Fruit fly (Drosophila melanogaster) whole organism, prepupa: ENCODE measurements around the gene Pvf2.

Experiments
- CG11762 ChIP-seq: fragments of 200-800 bp; sonication (Bioruptor generic); optimal IDR thresholded peaks from 3 replicates; lab custom pipeline; 2016; ENCODE audit warnings: missing biosample characterization, missing genetic modification characterization; ENCODE audit not compliant: insufficient read depth
- CG11902 ChIP-seq: fragments of 200-800 bp; sonication (Bioruptor generic); optimal IDR thresholded peaks from 3 replicates; lab custom pipeline; 2016; ENCODE audit warnings: missing biosample characterization, missing genetic modification characterization
- CG15336 ChIP-seq: fragments of 200-800 bp; sonication (Bioruptor generic); IDR thresholded peaks from 2 replicates; pipeline ENCODE4 v1.3.6; 2022; ENCODE audit warnings: missing biosample characterization, missing genetic modification characterization
- CG16779 ChIP-seq: fragments of 200-800 bp; sonication (Bioruptor generic); optimal IDR thresholded peaks from 3 replicates; lab custom pipeline; 2017; ENCODE audit warnings: missing biosample characterization, mild to moderate bottlenecking, missing genetic modification characterization
- CG34406 ChIP-seq: fragments of 200-800 bp; sonication (Bioruptor generic); optimal IDR thresholded peaks from 3 replicates; lab custom pipeline; 2016; ENCODE audit warnings: missing biosample characterization, missing genetic modification characterization
- CG3919 ChIP-seq: fragments of 200-800 bp; sonication (Bioruptor generic); optimal IDR thresholded peaks from 3 replicates; lab custom pipeline; 2016; ENCODE audit warnings: missing biosample characterization, missing genetic modification characterization
- CG6276 ChIP-seq: fragments of 200-800 bp; sonication (Bioruptor generic); optimal IDR thresholded peaks from 2 replicates; lab custom pipeline; 2017; ENCODE audit warnings: missing biosample characterization, mild to moderate bottlenecking, missing genetic modification characterization
- CG6808 ChIP-seq: fragments of 200-800 bp; sonication (Bioruptor generic); optimal IDR thresholded peaks from 3 replicates; lab custom pipeline; 2017; ENCODE audit warnings: missing biosample characterization, missing genetic modification characterization, mild to moderate bottlenecking, moderate library complexity, missing genetic modification reagents
- CG6854 ChIP-seq: fragments of 200-800 bp; sonication (Bioruptor generic); optimal IDR thresholded peaks from 2 replicates; lab custom pipeline; 2017; ENCODE audit warnings: missing biosample characterization, mild to moderate bottlenecking, missing genetic modification characterization
- CG7368 ChIP-seq: fragments of 200-800 bp; sonication (Bioruptor generic); optimal IDR thresholded peaks from 3 replicates; lab custom pipeline; 2016; ENCODE audit warnings: missing biosample characterization, missing genetic modification characterization
- CG8119 ChIP-seq: fragments of 200-800 bp; sonication (Bioruptor generic); IDR thresholded peaks from 3 replicates; pipeline ENCODE4 v1.3.6; 2022; ENCODE audit warnings: missing biosample characterization, missing genetic modification characterization
- CG8319 ChIP-seq: fragments of 200-800 bp; sonication (Bioruptor generic); optimal IDR thresholded peaks from 3 replicates; lab custom pipeline; 2016; ENCODE audit warnings: missing biosample characterization, missing genetic modification characterization
- CG9139 ChIP-seq: fragments of 200-800 bp; sonication (Bioruptor generic); optimal IDR thresholded peaks from 3 replicates; lab custom pipeline; 2017; ENCODE audit warnings: missing biosample characterization, mild to moderate bottlenecking, missing genetic modification characterization
- Eip78C ChIP-seq: fragments of 200-800 bp; sonication (Bioruptor generic); peaks from one replicate; lab custom pipeline; 2016; ENCODE audit warnings: missing biosample characterization, missing genetic modification characterization
- Ets21C ChIP-seq: fragments of 200-800 bp; sonication (Bioruptor generic); optimal IDR thresholded peaks from 3 replicates; lab custom pipeline; 2016; ENCODE audit warnings: missing biosample characterization, missing genetic modification characterization
- Ets96B ChIP-seq: fragments of 200-800 bp; optimal IDR thresholded peaks from 2 replicates; lab custom pipeline; 2019; ENCODE audit warnings: missing biosample characterization, mild to moderate bottlenecking, missing genetic modification characterization, moderate library complexity
- Gug ChIP-seq: fragments of 200-800 bp; sonication (Bioruptor generic); IDR thresholded peaks from 2 replicates; pipeline ENCODE4 v1.3.6; 2022; ENCODE audit warnings: missing biosample characterization, missing genetic modification characterization
- Hr38 ChIP-seq: sonication (Bioruptor generic); optimal IDR thresholded peaks from 2 replicates; lab custom pipeline; 2016; ENCODE audit warnings: missing biosample characterization, missing genetic modification characterization
- Hr4 ChIP-seq: fragments of 200-800 bp; sonication (Bioruptor generic); optimal IDR thresholded peaks from 3 replicates; lab custom pipeline; 2016; ENCODE audit warnings: missing biosample characterization, missing genetic modification characterization
- Lpt ChIP-seq: fragments of 200-800 bp; sonication (Bioruptor generic); optimal IDR thresholded peaks from 3 replicates; lab custom pipeline; 2016; ENCODE audit warnings: missing biosample characterization, missing genetic modification characterization
- OdsH ChIP-seq: fragments of 200-800 bp; sonication (Bioruptor generic); optimal IDR thresholded peaks from 3 replicates; lab custom pipeline; 2016; ENCODE audit warnings: missing biosample characterization, missing genetic modification characterization
- Smox ChIP-seq: fragments of 200-800 bp; sonication (Bioruptor generic); optimal IDR thresholded peaks from 3 replicates; lab custom pipeline; 2016; ENCODE audit warnings: missing biosample characterization, missing genetic modification characterization
- Sox102F ChIP-seq: fragments of 200-800 bp; sonication (Bioruptor generic); optimal IDR thresholded peaks from 2 replicates; lab custom pipeline; 2016; ENCODE audit warnings: missing biosample characterization, mild to moderate bottlenecking, missing genetic modification characterization
- Sox14 ChIP-seq: fragments of 200-800 bp; sonication (Bioruptor generic); optimal IDR thresholded peaks from 3 replicates; lab custom pipeline; 2016; ENCODE audit warnings: missing biosample characterization, missing genetic modification characterization
- Sox15 ChIP-seq: fragments of 200-800 bp; sonication (Bioruptor generic); optimal IDR thresholded peaks from 3 replicates; lab custom pipeline; 2016; ENCODE audit warnings: missing biosample characterization, missing genetic modification characterization
- achi ChIP-seq: fragments of 200-800 bp; sonication (Bioruptor generic); optimal IDR thresholded peaks from 3 replicates; lab custom pipeline; 2016; ENCODE audit warnings: missing biosample characterization, missing genetic modification characterization
- acj6 ChIP-seq: fragments of 200-800 bp; sonication (Bioruptor generic); optimal IDR thresholded peaks from 3 replicates; lab custom pipeline; 2016; ENCODE audit warnings: missing biosample characterization, missing genetic modification characterization
- cyc ChIP-seq: fragments of 200-800 bp; sonication (Bioruptor generic); optimal IDR thresholded peaks from 3 replicates; lab custom pipeline; 2016; ENCODE audit warnings: missing biosample characterization, missing genetic modification characterization
- dac ChIP-seq: fragments of 200-800 bp; sonication (Bioruptor generic); optimal IDR thresholded peaks from 2 replicates; lab custom pipeline; 2017; ENCODE audit warnings: missing biosample characterization, mild to moderate bottlenecking, missing genetic modification characterization
- dsx ChIP-seq: fragments of 200-800 bp; optimal IDR thresholded peaks from 3 replicates; lab custom pipeline; 2019; ENCODE audit warnings: missing biosample characterization, mild to moderate bottlenecking, missing genetic modification characterization, moderate library complexity; ENCODE audit not compliant: poor library complexity, severe bottlenecking
- eg ChIP-seq: fragments of 200-800 bp; sonication (Bioruptor generic); IDR thresholded peaks from 3 replicates; pipeline ENCODE4 v1.3.6; 2022; ENCODE audit warnings: missing biosample characterization, missing genetic modification characterization
- esn ChIP-seq: fragments of 200-800 bp; sonication (Bioruptor generic); optimal IDR thresholded peaks from 2 replicates; lab custom pipeline; 2016; ENCODE audit warnings: missing biosample characterization, mild to moderate bottlenecking, missing genetic modification characterization, moderate library complexity
- lz ChIP-seq: fragments of 200-800 bp; sonication (Bioruptor generic); optimal IDR thresholded peaks from 3 replicates; lab custom pipeline; 2016; ENCODE audit warnings: missing biosample characterization, missing genetic modification characterization
- net ChIP-seq: fragments of 200-800 bp; sonication (Bioruptor generic); optimal IDR thresholded peaks from 3 replicates; lab custom pipeline; 2016; ENCODE audit warnings: missing biosample characterization, missing genetic modification characterization
- pdm3 ChIP-seq: fragments of 200-800 bp; sonication (Bioruptor generic); optimal IDR thresholded peaks from 3 replicates; lab custom pipeline; 2016; ENCODE audit warnings: missing biosample characterization, missing genetic modification characterization
- salr ChIP-seq, 2 experiments: fragments of 200-800 bp; sonication (Bioruptor generic); optimal IDR thresholded peaks; 3 replicates each; lab custom pipeline; 2016 to 2018; ENCODE audit warnings: missing biosample characterization in 2 of 2, missing genetic modification characterization in 2 of 2, mild to moderate bottlenecking in 1 of 2
- spab ChIP-seq: fragments of 200-800 bp; sonication (Bioruptor generic); optimal IDR thresholded peaks from 2 replicates; lab custom pipeline; 2017; ENCODE audit warnings: missing biosample characterization, mild to moderate bottlenecking, missing genetic modification characterization, missing genetic modification reagents
- ss ChIP-seq, 2 experiments: fragments of 200-800 bp; sonication (Bioruptor generic); optimal IDR thresholded peaks; 2 replicates in 1 of 2; 3 replicates in 1 of 2; lab custom pipeline; 2017 to 2018; ENCODE audit warnings: mild to moderate bottlenecking in 2 of 2, missing biosample characterization in 2 of 2, missing genetic modification characterization in 2 of 2, moderate library complexity in 1 of 2
- topi ChIP-seq: fragments of 200-800 bp; sonication (Bioruptor generic); optimal IDR thresholded peaks from 3 replicates; lab custom pipeline; 2016; ENCODE audit warnings: missing biosample characterization, missing genetic modification characterization
- vri ChIP-seq: fragments of 200-800 bp; sonication (Bioruptor generic); optimal IDR thresholded peaks from 3 replicates; lab custom pipeline; 2016; ENCODE audit warnings: missing biosample characterization, mild to moderate bottlenecking, missing genetic modification characterization

Pvf2 gene

DNA sequence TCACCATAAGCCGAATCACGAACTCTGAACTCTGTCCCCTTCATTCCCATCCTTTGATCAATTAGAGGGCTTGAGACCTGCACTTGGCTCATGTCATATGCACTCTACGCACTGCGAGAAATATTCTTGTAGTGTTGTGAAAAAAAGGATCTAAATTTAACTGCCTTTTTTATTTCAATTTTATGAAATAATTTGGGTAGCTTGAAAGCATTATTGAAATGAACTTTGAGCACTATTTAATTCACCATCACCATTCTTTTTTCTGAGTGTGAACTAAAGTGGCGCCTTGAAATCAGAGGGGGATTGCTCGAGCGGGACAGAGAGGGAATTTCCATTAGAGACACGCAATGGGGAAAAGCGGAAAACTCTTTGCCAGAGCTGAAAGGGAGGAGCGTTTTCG lies 39.3 kb upstream of the Pvf2 start (continued):
- TF ChIP-seq acj6 (GFP tag; lab: Kevin White, UChicago) (peak; percentile 14), ss (GFP tag; optimal IDR thresholded peaks at IDR 0.05; lab: Kevin White, UChicago) (no peak), spab (GFP tag; lab: Kevin White, UChicago) (no peak), achi (peak; percentile 48), CG8119 (GFP tag; lab: Robert Waterston, UW) (0 out of 3 replicates have a peak, but pooled peaks have one; percentile 38), Ets21C (no peak), net (GFP tag; lab: Kevin White, UChicago) (peak; percentile 34)

DNA sequence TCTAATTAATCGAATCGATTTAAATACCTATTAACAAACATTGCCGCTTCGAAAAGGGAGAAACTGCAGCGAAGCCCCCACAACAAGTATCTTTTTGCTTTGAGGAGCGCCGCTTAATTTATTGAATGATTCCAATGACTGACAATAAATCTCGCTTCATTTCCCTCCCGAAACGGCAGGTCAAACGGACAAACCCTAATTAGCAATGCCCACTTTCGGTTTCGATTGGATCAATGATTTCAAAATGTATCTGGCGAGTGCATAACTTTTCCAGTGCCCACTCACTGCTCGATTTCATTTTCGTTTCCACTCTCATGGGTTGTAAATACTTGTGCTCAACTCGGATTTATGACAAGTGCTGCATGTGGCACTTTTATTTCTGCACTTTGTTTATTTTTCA lies 38.4 kb upstream of the Pvf2 start:
- TF ChIP-seq CG34406 (GFP tag; lab: Kevin White, UChicago): no peak
- no peak for TF ChIP-seq Smox
- TF ChIP-seq lz (GFP tag; lab: Kevin White, UChicago): no peak
- TF ChIP-seq cyc: no peak
- TF ChIP-seq topi (GFP tag; lab: Kevin White, UChicago): no peak
- TF ChIP-seq pdm3 (GFP tag; lab: Kevin White, UChicago): no peak
- TF ChIP-seq dac: no peak
- no peak for TF ChIP-seq eg (GFP tag; lab: Robert Waterston, UW)
- TF ChIP-seq Hr38 (GFP tag; lab: Kevin White, UChicago): no peak
- TF ChIP-seq esn: no peak
- TF ChIP-seq Lpt (GFP tag; lab: Kevin White, UChicago): no peak
- TF ChIP-seq Sox15 (GFP tag; lab: Kevin White, UChicago): no peak
- no peak for TF ChIP-seq Eip78C (GFP tag; lab: Kevin White, UChicago)

DNA sequence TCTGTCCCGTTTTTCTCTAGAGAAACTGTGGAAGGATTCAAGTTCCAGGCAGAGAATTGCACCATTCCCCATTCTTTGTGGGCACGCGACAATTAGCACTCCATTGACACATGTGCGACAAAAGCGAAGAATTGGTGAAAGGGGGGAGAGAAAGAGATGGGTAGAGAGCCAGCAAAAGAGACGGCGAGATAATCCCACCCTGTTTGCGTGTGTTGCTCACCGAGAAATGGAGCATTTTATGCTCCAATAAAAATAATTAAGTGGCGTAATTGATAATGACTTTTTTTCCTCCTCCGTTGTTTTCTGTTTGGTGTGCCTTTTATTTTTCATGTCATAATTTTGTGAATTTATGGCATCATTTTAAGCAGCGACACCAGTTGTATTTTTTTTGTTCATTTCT lies 36.6 kb upstream of the Pvf2 start:
- TF ChIP-seq CG6808 (GFP tag; lab: Kevin White, UChicago): no peak
- TF ChIP-seq Smox: no peak
- no peak for TF ChIP-seq CG6276
- no peak for TF ChIP-seq Sox102F (GFP tag; lab: Kevin White, UChicago)
- TF ChIP-seq pdm3 (GFP tag; lab: Kevin White, UChicago): no peak
- no peak for TF ChIP-seq OdsH (GFP tag; lab: Kevin White, UChicago)
- TF ChIP-seq Ets21C: no peak
- TF ChIP-seq Sox14: peak; percentile 12
- peak; percentile 48 for TF ChIP-seq Eip78C (GFP tag; lab: Kevin White, UChicago)
- TF ChIP-seq dac: no peak
- TF ChIP-seq CG7368 (GFP tag; lab: Kevin White, UChicago): no peak
- peak; percentile 0 to 24 for TF ChIP-seq ss (GFP tag; optimal IDR thresholded peaks at IDR 0.05; lab: Kevin White, UChicago)
- TF ChIP-seq topi (GFP tag; lab: Kevin White, UChicago): no peak
- peak; percentile 11 for TF ChIP-seq CG3919 (GFP tag; lab: Kevin White, UChicago)
- no peak for TF ChIP-seq CG16779 (tag; lab: Kevin White, UChicago)
- no peak for TF ChIP-seq dsx (GFP tag; lab: Kevin White, UChicago)
- no peak for TF ChIP-seq CG6854 (GFP tag; lab: Kevin White, UChicago)
- TF ChIP-seq Gug (GFP tag; lab: Robert Waterston, UW): no peak
- no peak for TF ChIP-seq esn
- no peak for TF ChIP-seq CG11902 (GFP tag; lab: Kevin White, UChicago)
- no peak for TF ChIP-seq salr (GFP tag; optimal IDR thresholded peaks at IDR 0.05; lab: Kevin White, UChicago)
- TF ChIP-seq Ets96B (tag; lab: Kevin White, UChicago): no peak
- TF ChIP-seq Lpt (GFP tag; lab: Kevin White, UChicago): no peak
- no peak for TF ChIP-seq net (GFP tag; lab: Kevin White, UChicago)
- no peak for TF ChIP-seq Hr4 (GFP tag; lab: Kevin White, UChicago)
- TF ChIP-seq CG15336 (GFP tag; lab: Robert Waterston, UW): no peak
- no peak for TF ChIP-seq CG9139 (GFP tag; lab: Kevin White, UChicago)
- TF ChIP-seq lz (GFP tag; lab: Kevin White, UChicago): no peak
- TF ChIP-seq CG11762 (GFP tag; lab: Kevin White, UChicago): no peak
- TF ChIP-seq vri (GFP tag; lab: Kevin White, UChicago): peak; percentile 81
- TF ChIP-seq spab (GFP tag; lab: Kevin White, UChicago): no peak
- no peak for TF ChIP-seq cyc
- no peak for TF ChIP-seq CG8319 (GFP tag; lab: Kevin White, UChicago)
